Worm (Caenorhabditis elegans) whole organism, L4/young adult: ENCODE results near the gene C44C10.10.
A peak's percentile ranks its signal among the peaks of the same experiment; 100 is the strongest.

Experiments used
- W03F9.2 ChIP-seq: fragments of 150-350 bp; optimal IDR thresholded peaks from 2 replicates; lab custom pipeline; 2014; ENCODE audit warnings: missing biosample characterization, missing genetic modification characterization
- dao-5 ChIP-seq: sonication (generic microtip); optimal IDR thresholded peaks from 2 replicates; lab custom pipeline; 2016; ENCODE audit warnings: missing genotype, missing genetic modification characterization, moderate library complexity, missing compliant biosample characterization
- him-1 ChIP-seq: sonication (generic microtip); optimal IDR thresholded peaks from 2 replicates; lab custom pipeline; 2016; ENCODE audit warnings: missing genotype, missing genetic modification reagents, missing genetic modification characterization, missing compliant biosample characterization

The C44C10.10 gene

ce11 chrX:11665522-11666017 is 24.5 kb upstream of the C44C10.10 start:
- TF ChIP-seq him-1, result no peak
- no peak for TF ChIP-seq W03F9.2 (tag; lab: Kevin White, UChicago)

- no peak for TF ChIP-seq W03F9.2 (tag; lab: Kevin White, UChicago)
These were observed 23.5 kb upstream of the C44C10.10 start, which contains the start of gene noca-2 for ce11 chrX:11666545-11667177. TSS of gene noca-2 (plus strand) at chrX:11667127.

ce11 chrX:11673063-11673759 is 16.9 kb upstream of the C44C10.10 start:
- TF ChIP-seq W03F9.2 (tag; lab: Kevin White, UChicago), result no peak
- TF ChIP-seq him-1, result no peak
- TF ChIP-seq dao-5, result no peak

ce11 chrX:11675573-11675972 is 14.5 kb upstream of the C44C10.10 start:
- TF ChIP-seq W03F9.2 (tag; lab: Kevin White, UChicago) (no peak), dao-5 (no peak), him-1 (no peak)

ce11 chrX:11679211-11679977 is 10.7 kb upstream of the C44C10.10 start:
- TF ChIP-seq dao-5, result no peak
- TF ChIP-seq W03F9.2 (tag; lab: Kevin White, UChicago), result no peak
- TF ChIP-seq him-1, result no peak

ce11 chrX:11680851-11681250 is 9.3 kb upstream of the C44C10.10 start, which contains the start of gene T04F8.7:
TSS of gene T04F8.7 (minus strand) at chrX:11680980.
- TF ChIP-seq dao-5 (no peak), him-1 (no peak), W03F9.2 (tag; lab: Kevin White, UChicago) (no peak)

ce11 chrX:11684261-11684660 is 5.9 kb upstream of the C44C10.10 start, which contains the start of gene hnd-1:
TSS of gene hnd-1 (plus strand) at chrX:11684561.
- TF ChIP-seq dao-5 (no peak), W03F9.2 (tag; lab: Kevin White, UChicago) (no peak), him-1 (no peak)

ce11 chrX:11687836-11688319 is 2.2 kb upstream of the C44C10.10 start, which contains the start of gene C44C10.7:
TSS of gene C44C10.7 (minus strand) at chrX:11688269.
- no peak for TF ChIP-seq W03F9.2 (tag; lab: Kevin White, UChicago)

ce11 chrX:11693092-11693491 is 3.0 kb downstream of the C44C10.10 start, which contains the start of gene smcl-1:
TSS of gene smcl-1 (plus strand) at chrX:11693464.
- no peak for TF ChIP-seq W03F9.2 (tag; lab: Kevin White, UChicago)
- TF ChIP-seq dao-5, result no peak
- TF ChIP-seq him-1, result no peak

ce11 chrX:11696696-11697095 is 6.6 kb downstream of the C44C10.10 start, which contains the start of gene C44C10.12:
TSS of gene C44C10.12 (plus strand) at chrX:11696996.
- TF ChIP-seq him-1 (no peak), W03F9.2 (tag; lab: Kevin White, UChicago) (no peak), dao-5 (no peak)

ce11 chrX:11700263-11700662 is 10.1 kb downstream of the C44C10.10 start, which contains the start of gene C44C10.15:
TSS of gene C44C10.15 (minus strand) at chrX:11700363.
- TF ChIP-seq dao-5 (no peak), him-1 (no peak), W03F9.2 (tag; lab: Kevin White, UChicago) (no peak)

- TF ChIP-seq him-1 (no peak), dao-5 (no peak), W03F9.2 (tag; lab: Kevin White, UChicago) (no peak)
These were observed 12.1 kb downstream of the C44C10.10 start, which contains the start of gene C44C10.3 for ce11 chrX:11702236-11702635. TSS of gene C44C10.3 (plus strand) at chrX:11702536.

- TF ChIP-seq dao-5 (no peak), him-1 (no peak), W03F9.2 (tag; lab: Kevin White, UChicago) (peak; percentile 16)
These were observed 20.1 kb downstream of the C44C10.10 start, which contains the start of gene C44C10.11 for ce11 chrX:11710229-11710628. TSS of gene C44C10.11 (minus strand) at chrX:11710343.
